Worm (Caenorhabditis elegans) whole organism, L4 larva: Measurements from ENCODE around the gene R05G6.3.

ENCODE experiments used
- D1046.2 ChIP-seq: fragments of 200-800 bp; sonication (Bioruptor generic); IDR thresholded peaks from 2 replicates; pipeline ENCODE4 v1.3.6; 2022; ENCODE audit warnings: missing genetic modification characterization, missing compliant biosample characterization
- F26F4.8 ChIP-seq: fragments of 200-800 bp; sonication (Bioruptor generic); conservative IDR thresholded peaks from 2 replicates; pipeline ENCODE4 v1.3.6; 2022; ENCODE audit warnings: missing genetic modification characterization, missing compliant biosample characterization
- F44E2.7 ChIP-seq: fragments of 200-800 bp; sonication (Bioruptor generic); IDR thresholded peaks from 2 replicates; pipeline ENCODE4 v2.1.2; 2022; ENCODE audit warnings: missing genetic modification characterization, missing compliant biosample characterization
- R02D3.7 ChIP-seq: fragments of 150-350 bp; sonication (generic microtip); optimal IDR thresholded peaks from 3 replicates; lab custom pipeline; 2014; ENCODE audit warnings: missing biosample characterization, missing genetic modification characterization
- T20F7.1 ChIP-seq: fragments of 200-800 bp; sonication (Bioruptor generic); optimal IDR thresholded peaks from 2 replicates; lab custom pipeline; 2018; ENCODE audit warnings: mild to moderate bottlenecking, missing genetic modification characterization, missing compliant biosample characterization
- Y48G9A.11 ChIP-seq: fragments of 200-800 bp; sonication (Bioruptor generic); IDR thresholded peaks from 2 replicates; pipeline ENCODE4 v1.3.6; 2022; ENCODE audit warnings: missing genetic modification reagents, missing genetic modification characterization, missing compliant biosample characterization
- Y5F2A.4 ChIP-seq: fragments of 200-800 bp; sonication (Bioruptor generic); optimal IDR thresholded peaks from 2 replicates; lab custom pipeline; 2018; ENCODE audit warnings: mild to moderate bottlenecking, missing genetic modification characterization, missing compliant biosample characterization
- ZK337.2 ChIP-seq: fragments of 200-800 bp; sonication (Bioruptor generic); IDR thresholded peaks from 2 replicates; pipeline ENCODE4 v1.3.6; 2022; ENCODE audit warnings: missing genetic modification reagents, missing genetic modification characterization, missing compliant biosample characterization
- ama-1 ChIP-seq: fragments of 150-350 bp; optimal IDR thresholded peaks from 2 replicates; lab custom pipeline; 2014; ENCODE audit warnings: inconsistent platforms, mixed read lengths
- arid-1 ChIP-seq: fragments of 200-800 bp; sonication (Bioruptor generic); conservative IDR thresholded peaks from 2 replicates; pipeline ENCODE4 v1.3.6; 2022; ENCODE audit warnings: missing genetic modification reagents, missing genetic modification characterization, missing compliant biosample characterization
- ceh-20 ChIP-seq: fragments of 200-800 bp; sonication (Bioruptor generic); IDR thresholded peaks from 2 replicates; pipeline ENCODE4 v1.3.6; 2022; ENCODE audit warnings: missing genetic modification reagents, missing genetic modification characterization, missing compliant biosample characterization
- ceh-32 ChIP-seq: sonication (generic microtip); optimal IDR thresholded peaks from 2 replicates; lab custom pipeline; 2016; ENCODE audit warnings: mild to moderate bottlenecking, missing genetic modification characterization, missing compliant biosample characterization; ENCODE audit not compliant: poor library complexity
- cey-2 ChIP-seq: sonication (generic microtip); optimal IDR thresholded peaks from 3 replicates; lab custom pipeline; 2017; ENCODE audit warnings: missing genetic modification characterization, mild to moderate bottlenecking, missing compliant biosample characterization, antibody characterized with exemption, borderline replicate concordance; ENCODE audit not compliant: insufficient read depth
- daf-8 ChIP-seq: fragments of 200-800 bp; sonication (Bioruptor generic); IDR thresholded peaks from 2 replicates; pipeline ENCODE4 v1.3.6; 2022; ENCODE audit warnings: missing genetic modification characterization, missing compliant biosample characterization
- dpl-1 ChIP-seq: fragments of 150-350 bp; optimal IDR thresholded peaks from 2 replicates; lab custom pipeline; 2014; ENCODE audit warnings: missing biosample characterization, missing genetic modification reagents, missing genetic modification characterization
- dve-1 ChIP-seq: sonication (generic microtip); optimal IDR thresholded peaks from 2 replicates; lab custom pipeline; 2017; ENCODE audit warnings: antibody characterized with exemption, mild to moderate bottlenecking, missing genetic modification characterization, missing compliant biosample characterization; ENCODE audit not compliant: insufficient read depth
- egl-27 ChIP-seq: sonication (generic microtip); optimal IDR thresholded peaks from 3 replicates; lab custom pipeline; 2017; ENCODE audit warnings: missing biosample characterization, missing genetic modification reagents, missing genetic modification characterization
- fkh-10 ChIP-seq: fragments of 150-350 bp; optimal IDR thresholded peaks from 2 replicates; lab custom pipeline; 2014; ENCODE audit warnings: missing biosample characterization, missing genetic modification reagents, missing genetic modification characterization
- hif-1 ChIP-seq, 2 experiments: sonication (generic microtip); optimal IDR thresholded peaks; 2 replicates each; lab custom pipeline; 2016 to 2017; ENCODE audit warnings: missing compliant biosample characterization in 2 of 2, missing genetic modification characterization in 2 of 2, missing genetic modification reagents in 2 of 2, missing genotype in 2 of 2, mild to moderate bottlenecking in 1 of 2
- hlh-11 ChIP-seq: fragments of 200-800 bp; sonication (Bioruptor generic); optimal IDR thresholded peaks from 2 replicates; lab custom pipeline; 2018; ENCODE audit warnings: mild to moderate bottlenecking, missing genetic modification characterization, missing compliant biosample characterization
- jun-1 ChIP-seq: fragments of 150-350 bp; optimal IDR thresholded peaks from 2 replicates; lab custom pipeline; 2014; ENCODE audit warnings: missing biosample characterization, missing genetic modification reagents, missing genetic modification characterization
- lin-1 ChIP-seq: fragments of 200-800 bp; sonication (Bioruptor generic); IDR thresholded peaks from 2 replicates; pipeline ENCODE4 v1.3.6; 2022; ENCODE audit warnings: missing genetic modification reagents, missing genetic modification characterization, missing compliant biosample characterization
- lin-13 ChIP-seq: fragments of 150-350 bp; optimal IDR thresholded peaks from 2 replicates; lab custom pipeline; 2014; ENCODE audit warnings: missing biosample characterization, missing genetic modification reagents, missing genetic modification characterization
- lin-15B ChIP-seq: fragments of 150-350 bp; sonication (generic microtip); optimal IDR thresholded peaks from 3 replicates; lab custom pipeline; 2014; ENCODE audit warnings: missing biosample characterization, missing genetic modification characterization
- lin-38 ChIP-seq: fragments of 200-800 bp; sonication (Bioruptor generic); IDR thresholded peaks from 2 replicates; pipeline ENCODE4 v1.3.6; 2022; ENCODE audit warnings: missing genetic modification reagents, missing genetic modification characterization, missing compliant biosample characterization
- lin-39 ChIP-seq: fragments of 150-350 bp; optimal IDR thresholded peaks from 2 replicates; lab custom pipeline; 2014; ENCODE audit warnings: missing biosample characterization, missing genetic modification reagents, missing genetic modification characterization
- lsy-2 ChIP-seq, 2 experiments: fragments of 150-350 bp in 1 of 2; sonication (generic microtip) in 1 of 2; optimal IDR thresholded peaks; 2 replicates each; lab custom pipeline; 2014 to 2017; ENCODE audit warnings: missing biosample characterization in 2 of 2, missing genetic modification characterization in 2 of 2
- mdt-29 ChIP-seq: fragments of 200-800 bp; sonication (Bioruptor generic); IDR thresholded peaks from 2 replicates; pipeline ENCODE4 v1.3.6; 2022; ENCODE audit warnings: missing genetic modification reagents, missing genetic modification characterization, missing compliant biosample characterization
- mep-1 ChIP-seq: fragments of 150-350 bp; sonication (generic microtip); optimal IDR thresholded peaks from 3 replicates; lab custom pipeline; 2014; ENCODE audit warnings: missing biosample characterization, missing genetic modification characterization
- mes-2 ChIP-seq: sonication (generic microtip); optimal IDR thresholded peaks from 2 replicates; lab custom pipeline; 2016; ENCODE audit warnings: missing genotype, mild to moderate bottlenecking, missing genetic modification characterization, missing compliant biosample characterization; ENCODE audit not compliant: poor library complexity, severe bottlenecking
- mxl-3 ChIP-seq: fragments of 200-800 bp; sonication (Bioruptor generic); optimal IDR thresholded peaks from 2 replicates; lab custom pipeline; 2018; ENCODE audit warnings: mild to moderate bottlenecking, missing genetic modification characterization, missing compliant biosample characterization
- nhr-25 ChIP-seq: sonication (generic microtip); optimal IDR thresholded peaks from 2 replicates; lab custom pipeline; 2017; ENCODE audit warnings: missing genetic modification characterization, mild to moderate bottlenecking, missing compliant biosample characterization, antibody characterized with exemption, moderate library complexity, borderline replicate concordance; ENCODE audit not compliant: insufficient read depth
- nhr-28 ChIP-seq: fragments of 150-350 bp; optimal IDR thresholded peaks from 2 replicates; lab custom pipeline; 2014; ENCODE audit warnings: missing biosample characterization, missing genetic modification characterization
- nhr-6 ChIP-seq: fragments of 150-350 bp; optimal IDR thresholded peaks from 2 replicates; lab custom pipeline; 2014; ENCODE audit warnings: missing biosample characterization, missing genetic modification characterization
- nhr-77 ChIP-seq: fragments of 150-350 bp; optimal IDR thresholded peaks from 2 replicates; lab custom pipeline; 2014; ENCODE audit warnings: missing biosample characterization, missing genetic modification characterization
- php-3 ChIP-seq: fragments of 200-800 bp; sonication (Bioruptor generic); IDR thresholded peaks from 2 replicates; pipeline ENCODE4 v1.3.6; 2022; ENCODE audit warnings: missing genetic modification reagents, missing genetic modification characterization, missing compliant biosample characterization
- skn-1 ChIP-seq: fragments of 150-350 bp; optimal IDR thresholded peaks from 2 replicates; lab custom pipeline; 2014; ENCODE audit warnings: missing biosample characterization, missing genetic modification characterization
- snpc-1.2 ChIP-seq: fragments of 200-800 bp; sonication (Bioruptor generic); IDR thresholded peaks from 2 replicates; pipeline ENCODE4 v1.3.6; 2022; ENCODE audit warnings: missing genetic modification reagents, missing genetic modification characterization, missing compliant biosample characterization
- snpc-4 ChIP-seq: fragments of 150-350 bp; optimal IDR thresholded peaks from 2 replicates; lab custom pipeline; 2014; ENCODE audit warnings: missing biosample characterization, missing genetic modification characterization
- tag-97 ChIP-seq: fragments of 200-800 bp; sonication (Bioruptor generic); IDR thresholded peaks from 2 replicates; pipeline ENCODE4 v1.3.6; 2022; ENCODE audit warnings: missing genetic modification characterization, missing compliant biosample characterization
- tra-1 ChIP-seq: fragments of 200-800 bp; sonication (Bioruptor generic); IDR thresholded peaks from 2 replicates; pipeline ENCODE4 v1.3.6; 2022; ENCODE audit warnings: missing genetic modification reagents, missing genetic modification characterization, missing compliant biosample characterization
- unc-130 ChIP-seq: sonication (generic microtip); optimal IDR thresholded peaks from 2 replicates; lab custom pipeline; 2016; ENCODE audit warnings: missing genetic modification reagents, missing genetic modification characterization, missing compliant biosample characterization
- unc-39 ChIP-seq: sonication (generic microtip); optimal IDR thresholded peaks from 2 replicates; lab custom pipeline; 2017; ENCODE audit warnings: missing biosample characterization, missing genetic modification characterization
- zip-11 ChIP-seq: fragments of 200-800 bp; sonication (Bioruptor generic); IDR thresholded peaks from 2 replicates; pipeline ENCODE4 v1.3.6; 2022; ENCODE audit warnings: missing genetic modification characterization, missing compliant biosample characterization
- ztf-7 ChIP-seq: fragments of 150-350 bp; optimal IDR thresholded peaks from 2 replicates; lab custom pipeline; 2014; ENCODE audit warnings: missing biosample characterization, missing genetic modification characterization

R05G6.3 gene

DNA sequence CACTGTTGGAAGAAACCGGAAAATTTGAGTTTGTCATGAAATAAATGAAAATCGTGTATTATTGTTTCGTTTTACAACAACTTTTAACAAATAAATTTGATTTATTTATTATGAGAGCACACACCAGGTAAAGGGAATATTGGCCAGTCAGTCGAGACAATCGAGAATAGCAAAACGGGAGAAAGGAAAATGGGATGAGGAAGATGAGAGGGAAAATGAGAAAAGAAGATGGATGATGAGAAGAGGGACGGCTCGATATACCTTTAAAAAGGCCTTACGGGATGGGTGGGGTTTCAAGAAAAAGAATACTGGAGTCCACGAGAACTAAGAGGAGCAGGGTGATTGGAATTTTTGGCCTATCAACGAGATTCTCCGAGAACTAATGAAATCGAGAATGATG is 42.3 kb downstream of the R05G6.3 start:
- 0 out of 2 replicates have a peak, but pooled peaks have one; percentile 15 for TF ChIP-seq snpc-1.2 (GFP tag; lab: Robert Waterston, UW)
- TF ChIP-seq nhr-25 (tag; lab: Kevin White, UChicago) = no peak
- peak; percentile 54 for TF ChIP-seq ama-1 (lab: Kevin White, UChicago)

DNA sequence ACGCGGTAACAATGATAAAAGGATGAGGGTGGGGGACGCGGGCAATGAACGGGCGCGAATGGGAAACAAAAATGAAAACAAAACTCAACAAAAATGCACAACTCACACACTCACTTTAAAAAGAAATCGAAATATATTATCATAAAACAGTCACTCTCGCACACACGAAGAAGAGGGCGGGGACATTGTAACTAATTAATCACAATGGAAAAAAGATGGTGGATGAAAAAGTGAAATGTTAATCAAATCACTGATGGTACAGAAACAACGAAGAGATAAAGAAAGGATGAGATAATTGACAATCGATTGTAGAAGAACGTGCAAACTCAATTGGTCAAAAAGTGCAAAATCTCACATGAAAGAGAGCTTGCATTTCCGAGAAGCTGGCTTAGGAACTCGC is 42.9 kb downstream of the R05G6.3 start:
- TF ChIP-seq lin-39 = no peak
- TF ChIP-seq arid-1 (GFP tag; lab: Robert Waterston, UW) = 0 out of 2 replicates have a peak, but pooled peaks have one; percentile 21
- TF ChIP-seq mes-2 = no peak
- peak; percentile 6; the same call in 1 of the 2 replicates for TF ChIP-seq lin-38 (GFP tag; lab: Robert Waterston, UW)
- TF ChIP-seq snpc-1.2 (GFP tag; lab: Robert Waterston, UW) = no peak
- TF ChIP-seq, all 104 proteins: peak for 2

DNA sequence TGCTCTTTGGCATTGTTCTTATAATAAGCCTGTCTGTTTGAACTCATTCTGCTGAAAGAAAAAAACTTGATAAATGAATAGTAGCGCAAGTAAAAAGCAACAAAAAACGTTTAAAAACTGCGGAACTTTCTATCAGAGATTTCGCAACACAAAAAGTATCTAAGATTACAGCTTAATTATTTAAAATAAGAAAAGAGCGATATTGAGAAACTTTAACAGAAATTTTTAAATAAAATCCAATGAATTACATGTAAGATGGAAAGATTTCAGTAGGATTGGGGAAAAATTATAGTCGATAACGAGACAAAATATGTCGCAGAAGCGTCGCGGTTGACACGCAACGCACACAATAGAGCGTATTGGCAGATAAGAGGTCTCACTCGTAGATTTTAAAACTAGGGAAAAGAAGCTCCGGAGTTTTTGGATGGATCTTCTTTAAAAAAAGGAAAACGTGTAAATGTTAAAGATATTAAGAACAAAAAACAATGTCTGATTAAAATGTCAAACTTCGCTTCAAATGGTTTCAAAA is 45.3 kb downstream of the R05G6.3 start, which contains the start of gene ima-3:
TSS of gene ima-3 (minus strand) at position 51 of the 529 bp plus-strand sequence.
- TF ChIP-seq nhr-25 (tag; lab: Kevin White, UChicago) (no peak), Y5F2A.4 (GFP tag; lab: Kevin White, UChicago) (no peak), nhr-6 (tag; lab: Kevin White, UChicago) (peak; percentile 17), snpc-4 (tag; lab: Kevin White, UChicago) (no peak), lin-38 (GFP tag; lab: Robert Waterston, UW) (peak; percentile 73), tag-97 (GFP tag; lab: Robert Waterston, UW) (no peak), mdt-29 (GFP tag; lab: Robert Waterston, UW) (no peak), jun-1 (no peak), egl-27 (no peak), mxl-3 (GFP tag; lab: Kevin White, UChicago) (no peak), php-3 (GFP tag; lab: Robert Waterston, UW) (no peak), D1046.2 (no peak), ztf-7 (tag; lab: Kevin White, UChicago) (no peak), skn-1 (no peak), F44E2.7 (GFP tag; lab: Robert Waterston, UW) (no peak), nhr-28 (tag; lab: Kevin White, UChicago) (peak; percentile 67), dve-1 (tag; lab: Kevin White, UChicago) (peak; percentile 30), nhr-77 (tag; lab: Kevin White, UChicago) (peak; percentile 80), mes-2 (peak; percentile 72), fkh-10 (GFP tag; lab: Kevin White, UChicago) (peak; percentile 31), unc-130 (GFP tag; lab: Kevin White, UChicago) (peak; percentile 18), tra-1 (GFP tag; lab: Robert Waterston, UW) (no peak), Y48G9A.11 (no peak), ama-1 (lab: Kevin White, UChicago) (peak; percentile 2), dpl-1 (GFP tag; lab: Kevin White, UChicago) (peak; percentile 25), ceh-32 (tag; lab: Kevin White, UChicago) (no peak), mep-1 (tag; lab: Kevin White, UChicago) (peak; percentile 51), ZK337.2 (GFP tag; lab: Robert Waterston, UW) (no peak), hif-1 (tag; optimal IDR thresholded peaks at IDR 0.05; lab: Kevin White, UChicago) (peak in 1 of 2 experiments; percentile 47), hlh-11 (tag; lab: Kevin White, UChicago) (no peak), F26F4.8 (GFP tag; lab: Robert Waterston, UW) (no peak), daf-8 (GFP tag; lab: Robert Waterston, UW) (no peak), unc-39 (tag; lab: Kevin White, UChicago) (no peak), lin-1 (GFP tag; lab: Robert Waterston, UW) (no peak), cey-2 (tag; lab: Kevin White, UChicago) (no peak), zip-11 (GFP tag; lab: Robert Waterston, UW) (no peak), lin-15B (tag; lab: Kevin White, UChicago) (no peak), T20F7.1 (GFP tag; lab: Kevin White, UChicago) (no peak), lin-13 (GFP tag; lab: Kevin White, UChicago) (peak; percentile 44), ceh-20 (GFP tag; lab: Robert Waterston, UW) (no peak), arid-1 (GFP tag; lab: Robert Waterston, UW) (no peak), R02D3.7 (tag; lab: Kevin White, UChicago) (no peak), lsy-2 (tag; optimal IDR thresholded peaks at IDR 0.05; lab: Kevin White, UChicago) (peak in 1 of 2 experiments; percentile 62)
